Worm (Caenorhabditis elegans) whole organism, mixed stage, embryonic: ENCODE data around the gene col-108.
A peak's percentile ranks its signal among the peaks of the same experiment; 100 is the strongest.

Experiments
- M03D4.4 ChIP-seq: sonication (generic microtip); optimal IDR thresholded peaks from 2 replicates; lab custom pipeline; 2017; ENCODE audit warnings: mild to moderate bottlenecking, missing genetic modification characterization, missing compliant biosample characterization
- bed-3 ChIP-seq: fragments of 200-800 bp; sonication (Bioruptor generic); optimal IDR thresholded peaks from 3 replicates; lab custom pipeline; 2018; ENCODE audit warnings: mild to moderate bottlenecking, missing genetic modification characterization, moderate library complexity, missing compliant biosample characterization
- blmp-1 ChIP-seq: fragments of 150-350 bp; optimal IDR thresholded peaks from 2 replicates; lab custom pipeline; 2014; ENCODE audit warnings: missing biosample characterization, missing genetic modification characterization
- ceh-39 ChIP-seq: fragments of 150-350 bp; optimal IDR thresholded peaks from 2 replicates; lab custom pipeline; 2014; ENCODE audit warnings: missing biosample characterization, missing genetic modification characterization
- ceh-43 ChIP-seq: fragments of 200-800 bp; sonication (Bioruptor generic); optimal IDR thresholded peaks from 2 replicates; lab custom pipeline; 2018; ENCODE audit warnings: mild to moderate bottlenecking, missing genetic modification characterization, moderate library complexity, missing compliant biosample characterization
- ceh-83 ChIP-seq: fragments of 200-800 bp; sonication (Bioruptor generic); optimal IDR thresholded peaks from 2 replicates; lab custom pipeline; 2018; ENCODE audit warnings: mild to moderate bottlenecking, missing genetic modification characterization, missing compliant biosample characterization
- ces-1 ChIP-seq: fragments of 150-350 bp; optimal IDR thresholded peaks from 2 replicates; lab custom pipeline; 2014; ENCODE audit warnings: missing biosample characterization, missing genetic modification reagents, missing genetic modification characterization
- cnd-1 ChIP-seq: fragments of 200-800 bp; sonication (Bioruptor generic); optimal IDR thresholded peaks from 2 replicates; lab custom pipeline; 2018; ENCODE audit warnings: mild to moderate bottlenecking, missing genetic modification characterization, missing compliant biosample characterization
- drap-1 ChIP-seq: fragments of 200-800 bp; sonication (Bioruptor generic); optimal IDR thresholded peaks from 3 replicates; lab custom pipeline; 2018; ENCODE audit warnings: mild to moderate bottlenecking, missing genetic modification characterization, missing compliant biosample characterization
- elt-1 ChIP-seq: sonication (generic microtip); optimal IDR thresholded peaks from 2 replicates; lab custom pipeline; 2017; ENCODE audit warnings: missing genetic modification characterization, mild to moderate bottlenecking, missing compliant biosample characterization, antibody characterized with exemption, moderate library complexity, borderline replicate concordance; ENCODE audit not compliant: insufficient read depth
- elt-3 ChIP-seq: fragments of 150-350 bp; optimal IDR thresholded peaks from 2 replicates; lab custom pipeline; 2014; ENCODE audit warnings: missing biosample characterization, missing genetic modification characterization
- flh-1 ChIP-seq: fragments of 200-800 bp; sonication (Bioruptor generic); optimal IDR thresholded peaks from 2 replicates; lab custom pipeline; 2018; ENCODE audit warnings: mild to moderate bottlenecking, missing genetic modification characterization, moderate library complexity, missing compliant biosample characterization
- ham-2 ChIP-seq: fragments of 200-800 bp; sonication (Bioruptor generic); optimal IDR thresholded peaks from 2 replicates; lab custom pipeline; 2018; ENCODE audit warnings: mild to moderate bottlenecking, missing genetic modification characterization, missing compliant biosample characterization
- hlh-1 ChIP-seq: fragments of 150-350 bp; optimal IDR thresholded peaks from 2 replicates; lab custom pipeline; 2014; ENCODE audit warnings: missing biosample characterization, missing genetic modification reagents, missing genetic modification characterization
- lin-13 ChIP-seq: fragments of 150-350 bp; optimal IDR thresholded peaks from 2 replicates; lab custom pipeline; 2014; ENCODE audit warnings: missing biosample characterization, missing genetic modification characterization
- lin-32 ChIP-seq: fragments of 200-800 bp; sonication (Bioruptor generic); optimal IDR thresholded peaks from 2 replicates; lab custom pipeline; 2018; ENCODE audit warnings: mild to moderate bottlenecking, missing genetic modification characterization, missing compliant biosample characterization
- lsy-2 ChIP-seq: fragments of 150-350 bp; optimal IDR thresholded peaks from 2 replicates; lab custom pipeline; 2014; ENCODE audit warnings: missing biosample characterization, missing genetic modification characterization
- mab-5 ChIP-seq: fragments of 150-350 bp; optimal IDR thresholded peaks from 2 replicates; lab custom pipeline; 2014; ENCODE audit warnings: missing biosample characterization, missing genetic modification characterization
- mep-1 ChIP-seq: fragments of 150-350 bp; optimal IDR thresholded peaks from 2 replicates; lab custom pipeline; 2017; ENCODE audit warnings: missing biosample characterization, missing genetic modification reagents, missing genetic modification characterization, inconsistent platforms
- mls-2 ChIP-seq: sonication (generic microtip); optimal IDR thresholded peaks from 2 replicates; lab custom pipeline; 2016; ENCODE audit warnings: mild to moderate bottlenecking, missing genetic modification characterization, moderate library complexity, missing compliant biosample characterization
- nhr-12 ChIP-seq: fragments of 150-350 bp; optimal IDR thresholded peaks from 2 replicates; lab custom pipeline; 2014; ENCODE audit warnings: missing biosample characterization, missing genetic modification characterization
- nhr-2 ChIP-seq: fragments of 150-350 bp; optimal IDR thresholded peaks from 2 replicates; lab custom pipeline; 2014; ENCODE audit warnings: missing biosample characterization, missing genetic modification characterization
- nhr-237 ChIP-seq: fragments of 150-350 bp; optimal IDR thresholded peaks from 2 replicates; lab custom pipeline; 2014; ENCODE audit warnings: missing biosample characterization, missing genetic modification characterization
- nhr-28 ChIP-seq: fragments of 150-350 bp; optimal IDR thresholded peaks from 2 replicates; lab custom pipeline; 2014; ENCODE audit warnings: missing biosample characterization, missing genetic modification characterization
- nhr-76 ChIP-seq: sonication (generic microtip); optimal IDR thresholded peaks from 2 replicates; lab custom pipeline; 2017; ENCODE audit warnings: missing biosample characterization, missing genetic modification characterization
- pha-4 ChIP-seq: fragments of 150-350 bp; optimal IDR thresholded peaks from 2 replicates; lab custom pipeline; 2018; ENCODE audit warnings: missing biosample characterization, missing genetic modification reagents, missing genetic modification characterization
- sem-2 ChIP-seq: fragments of 200-800 bp; sonication (Bioruptor generic); optimal IDR thresholded peaks from 2 replicates; lab custom pipeline; 2018; ENCODE audit warnings: mild to moderate bottlenecking, missing genetic modification characterization, missing compliant biosample characterization
- snpc-4 ChIP-seq: fragments of 150-350 bp; optimal IDR thresholded peaks from 2 replicates; lab custom pipeline; 2014; ENCODE audit warnings: missing biosample characterization, missing genetic modification characterization
- sptf-1 ChIP-seq: sonication (generic microtip); optimal IDR thresholded peaks from 2 replicates; lab custom pipeline; 2017; ENCODE audit warnings: mild to moderate bottlenecking, missing genetic modification characterization, moderate library complexity, missing compliant biosample characterization
- tbx-8 ChIP-seq: fragments of 200-800 bp; sonication (Bioruptor generic); optimal IDR thresholded peaks from 2 replicates; lab custom pipeline; 2018; ENCODE audit warnings: mild to moderate bottlenecking, missing genetic modification characterization, moderate library complexity, missing compliant biosample characterization
- unc-120 ChIP-seq: sonication (generic microtip); optimal IDR thresholded peaks from 2 replicates; lab custom pipeline; 2017; ENCODE audit warnings: missing genetic modification characterization, missing compliant biosample characterization; ENCODE audit not compliant: poor library complexity, severe bottlenecking
- unc-39 ChIP-seq: fragments of 150-350 bp; optimal IDR thresholded peaks from 2 replicates; lab custom pipeline; 2014; ENCODE audit warnings: missing biosample characterization, missing genetic modification characterization
- unc-62 ChIP-seq: fragments of 150-350 bp; optimal IDR thresholded peaks from 2 replicates; lab custom pipeline; 2014; ENCODE audit warnings: missing biosample characterization, missing genetic modification reagents, missing genetic modification characterization
- zip-8 ChIP-seq: fragments of 150-350 bp; optimal IDR thresholded peaks from 2 replicates; lab custom pipeline; 2014; ENCODE audit warnings: missing biosample characterization, missing genetic modification characterization
- ztf-11 ChIP-seq: fragments of 150-350 bp; optimal IDR thresholded peaks from 2 replicates; lab custom pipeline; 2014; ENCODE audit warnings: missing biosample characterization, missing genetic modification characterization

The col-108 gene

ce11 chrIV:1740105-1741023 lies 28.0 kb upstream of the col-108 start, which contains the start of gene ptpn-22:
Gene ptpn-22 (minus strand): TSS chrIV:1740262.
- no peak for TF ChIP-seq elt-3 (tag; lab: Kevin White, UChicago)

- TF ChIP-seq lin-32 (GFP tag; lab: Kevin White, UChicago): no peak
- TF ChIP-seq M03D4.4 (tag; lab: Kevin White, UChicago): peak; percentile 68
- TF ChIP-seq sptf-1 (tag; lab: Kevin White, UChicago): peak; percentile 84
- peak; percentile 58 for TF ChIP-seq bed-3
- TF ChIP-seq cnd-1 (tag; lab: Kevin White, UChicago): peak; percentile 61
- TF ChIP-seq ceh-39 (tag; lab: Kevin White, UChicago): no peak
- peak; percentile 55 for TF ChIP-seq lsy-2
- peak; percentile 5 for TF ChIP-seq unc-62 (GFP tag; lab: Kevin White, UChicago)
- TF ChIP-seq elt-3 (tag; lab: Kevin White, UChicago): no peak
- TF ChIP-seq ztf-11 (tag; lab: Kevin White, UChicago): no peak
- peak; percentile 63 for TF ChIP-seq unc-120 (tag; lab: Kevin White, UChicago)
- no peak for TF ChIP-seq nhr-28 (tag; lab: Kevin White, UChicago)
- no peak for TF ChIP-seq hlh-1 (tag; lab: Kevin White, UChicago)
- TF ChIP-seq sem-2: peak; percentile 43
- peak; percentile 90 for TF ChIP-seq ces-1 (GFP tag; lab: Kevin White, UChicago)
- no peak for TF ChIP-seq elt-1 (tag; lab: Kevin White, UChicago)
- TF ChIP-seq blmp-1 (tag; lab: Kevin White, UChicago): no peak
- peak; percentile 69 for TF ChIP-seq pha-4
- no peak for TF ChIP-seq nhr-12
- peak; percentile 67 for TF ChIP-seq ceh-83 (GFP tag; lab: Kevin White, UChicago)
- TF ChIP-seq snpc-4: no peak
- no peak for TF ChIP-seq nhr-2 (tag; lab: Kevin White, UChicago)
- TF ChIP-seq zip-8 (tag; lab: Kevin White, UChicago): no peak
- TF ChIP-seq drap-1: peak; percentile 57
- TF ChIP-seq ceh-43 (GFP tag; lab: Kevin White, UChicago): peak; percentile 39
- TF ChIP-seq lin-13 (tag; lab: Kevin White, UChicago): peak; percentile 73
- TF ChIP-seq mab-5 (tag; lab: Kevin White, UChicago): no peak
- peak; percentile 11 for TF ChIP-seq ham-2 (GFP tag; lab: Kevin White, UChicago)
- TF ChIP-seq tbx-8 (GFP tag; lab: Kevin White, UChicago): peak; percentile 57
- no peak for TF ChIP-seq flh-1
- TF ChIP-seq nhr-237: peak; percentile 83
- TF ChIP-seq mep-1: peak; percentile 68
- TF ChIP-seq mls-2 (tag; lab: Kevin White, UChicago): peak; percentile 70
- TF ChIP-seq nhr-76 (tag; lab: Kevin White, UChicago): no peak
- TF ChIP-seq unc-39 (tag; lab: Kevin White, UChicago): no peak
- TF ChIP-seq, all 35 proteins: peak for 19
Measured at ce11 chrIV:1745453-1746051, 22.8 kb upstream of the col-108 start, which contains the start of the genes Y41D4A.6 and Y41D4A.4. Gene Y41D4A.6 (minus strand): TSS chrIV:1745503. Gene Y41D4A.4 (plus strand): TSS chrIV:1746001.

- TF ChIP-seq unc-62 (GFP tag; lab: Kevin White, UChicago): no peak
- TF ChIP-seq ham-2 (GFP tag; lab: Kevin White, UChicago): no peak
- TF ChIP-seq sptf-1 (tag; lab: Kevin White, UChicago): peak; percentile 42
- no peak for TF ChIP-seq nhr-2 (tag; lab: Kevin White, UChicago)
- no peak for TF ChIP-seq flh-1
- TF ChIP-seq nhr-76 (tag; lab: Kevin White, UChicago): no peak
- no peak for TF ChIP-seq lsy-2
- TF ChIP-seq ces-1 (GFP tag; lab: Kevin White, UChicago): peak; percentile 6
- TF ChIP-seq unc-39 (tag; lab: Kevin White, UChicago): no peak
- TF ChIP-seq blmp-1 (tag; lab: Kevin White, UChicago): no peak
- no peak for TF ChIP-seq elt-1 (tag; lab: Kevin White, UChicago)
- TF ChIP-seq lin-13 (tag; lab: Kevin White, UChicago): no peak
- no peak for TF ChIP-seq pha-4
- no peak for TF ChIP-seq mep-1
- no peak for TF ChIP-seq nhr-28 (tag; lab: Kevin White, UChicago)
- no peak for TF ChIP-seq zip-8 (tag; lab: Kevin White, UChicago)
- TF ChIP-seq cnd-1 (tag; lab: Kevin White, UChicago): no peak
Measured at ce11 chrIV:1751243-1751642, 17.1 kb upstream of the col-108 start.
